Fruit fly (Drosophila melanogaster) whole organism, wandering third instar larva: ENCODE results near the gene jhamt.

Experiments used
- Dfd ChIP-seq: fragments of >200 bp; optimal IDR thresholded peaks from 2 replicates; lab custom pipeline; 2017; ENCODE audit warnings: missing biosample characterization, missing genetic modification characterization
- Dif ChIP-seq: fragments of 200-275, 200-300 bp; sonication (Bioruptor generic); optimal IDR thresholded peaks from 2 replicates; lab custom pipeline; 2018; ENCODE audit warnings: missing biosample characterization, missing genetic modification characterization; ENCODE audit not compliant: partially characterized antibody
- Myc ChIP-seq: fragments of >200 bp; optimal IDR thresholded peaks from 2 replicates; lab custom pipeline; 2017
- OdsH ChIP-seq: fragments of 200-800 bp; sonication (Bioruptor generic); optimal IDR thresholded peaks from 2 replicates; lab custom pipeline; 2016; ENCODE audit warnings: missing biosample characterization, mild to moderate bottlenecking, missing genetic modification characterization
- Rel ChIP-seq, 2 experiments: fragments of 200-800 bp; sonication (Bioruptor generic) in 1 of 2; optimal IDR thresholded peaks; 2 replicates in 1 of 2; 3 replicates in 1 of 2; lab custom pipeline; 2016 to 2019; ENCODE audit warnings: mild to moderate bottlenecking in 2 of 2, missing biosample characterization in 2 of 2, missing genetic modification characterization in 2 of 2, moderate library complexity in 1 of 2
- lola ChIP-seq: fragments of >200 bp; optimal IDR thresholded peaks from 2 replicates; lab custom pipeline; 2017; ENCODE audit warnings: missing biosample characterization, missing genetic modification characterization
- pan ChIP-seq: fragments of >200 bp; optimal IDR thresholded peaks from 2 replicates; lab custom pipeline; 2017
- psq ChIP-seq: fragments of 200-800 bp; sonication (Bioruptor generic); optimal IDR thresholded peaks from 3 replicates; lab custom pipeline; 2017; ENCODE audit warnings: missing biosample characterization, mild to moderate bottlenecking, missing genetic modification characterization, moderate library complexity
- usp ChIP-seq: fragments of >200 bp; optimal IDR thresholded peaks from 2 replicates; lab custom pipeline; 2017; ENCODE audit warnings: missing biosample characterization, missing genetic modification characterization
- woc ChIP-seq: sonication (Bioruptor generic); optimal IDR thresholded peaks from 2 replicates; lab custom pipeline; 2016; ENCODE audit warnings: missing biosample characterization, mild to moderate bottlenecking, missing genetic modification characterization

DNA sequence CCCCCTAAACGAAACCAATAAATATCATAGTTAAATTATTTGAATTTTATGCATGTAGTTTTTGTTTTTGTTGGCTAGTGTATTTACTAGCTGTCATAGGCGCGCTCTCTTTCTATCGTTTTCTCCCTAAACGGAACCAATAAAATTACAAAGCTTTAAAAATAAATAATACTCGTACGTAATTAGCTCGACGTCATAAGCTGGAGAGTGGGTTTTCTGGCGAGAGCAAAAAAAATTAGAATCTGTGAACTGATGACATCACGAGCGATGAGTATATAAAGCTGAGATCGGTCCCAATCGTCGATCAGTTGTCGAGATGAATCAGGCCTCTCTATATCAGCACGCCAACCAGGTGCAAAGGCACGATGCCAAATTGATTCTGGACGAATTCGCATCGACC, at the start of gene jhamt:
- TF ChIP-seq Dfd (GFP tag; lab: Kevin White, UChicago) (no peak), usp (GFP tag; lab: Kevin White, UChicago) (no peak), Dif (GFP tag; lab: Kevin White, UChicago) (no peak), Rel (GFP tag; optimal IDR thresholded peaks at IDR 0.05; lab: Kevin White, UChicago) (no peak), Rel (tag; optimal IDR thresholded peaks at IDR 0.05; lab: Kevin White, UChicago) (no peak), woc (no peak), pan (lab: Kevin White, UChicago) (no peak), lola (GFP tag; lab: Kevin White, UChicago) (no peak), psq (GFP tag; lab: Kevin White, UChicago) (no peak), OdsH (GFP tag; lab: Kevin White, UChicago) (no peak), Myc (lab: Kevin White, UChicago) (no peak)
